Worm (Caenorhabditis elegans): ENCODE measurements around the gene Y39G8B.13.

- TF ChIP-seq zip-2 (tag; optimal IDR thresholded peaks at IDR 0.05) (no peak), nhr-42 (GFP tag; IDR thresholded peaks at IDR 0.05) (no peak), madf-9 (GFP tag; conservative IDR thresholded peaks at IDR 0.05) (no peak), nhr-11 (tag; optimal IDR thresholded peaks at IDR 0.05) (no peak), fos-1 (tag; optimal IDR thresholded peaks at IDR 0.05) (no peak), unc-130 (GFP tag; optimal IDR thresholded peaks at IDR 0.05) (no peak), ceh-82 (tag; optimal IDR thresholded peaks at IDR 0.05) (no peak), ceh-62 (tag; optimal IDR thresholded peaks at IDR 0.05) (no peak)
Measured at ce11 chrII:14004770-14005169, 21.9 kb upstream of the Y39G8B.13 start.
